ENCODE assay signal across 1 fruit fly cellular context in the genomic region with DNA sequence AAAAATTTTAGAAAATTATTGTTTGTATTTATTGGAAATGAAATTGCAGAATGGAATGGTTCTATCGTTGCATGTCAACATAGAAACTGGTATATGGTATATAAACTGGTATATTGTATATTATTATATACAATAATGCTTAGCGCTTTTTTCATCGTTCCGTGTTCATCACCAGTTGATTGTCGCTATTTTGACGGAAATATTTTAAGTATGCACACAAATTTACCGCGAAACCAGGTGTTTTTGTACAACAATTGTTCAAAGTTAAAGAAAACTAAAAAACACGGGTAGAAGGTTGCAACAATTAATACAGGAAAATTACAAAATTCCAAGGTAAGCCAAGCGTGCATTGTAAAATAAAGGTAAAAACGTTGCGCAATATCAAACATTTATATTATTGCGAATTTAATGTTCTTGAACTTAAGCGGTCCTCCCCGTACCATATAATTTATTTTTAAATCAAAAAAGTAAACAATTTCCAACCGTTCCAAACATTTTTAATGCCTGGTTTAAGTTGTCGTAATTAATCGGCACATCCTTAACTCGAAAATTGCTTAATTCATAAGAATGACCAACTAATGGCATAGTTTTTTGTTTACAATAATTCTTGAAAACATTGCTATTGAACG.
TF ChIP-seq lines count a peak whose summit lies in the region.

A gene (plus strand): TSS at position 153 of the 629 bp plus-strand sequence.

TF ChIP-seq in whole organism, embryonic, 481 proteins besides CTCF, POLR2A, EP300 and RAD21 (continued from another document):
- TF ChIP-seq CoRest (tag; optimal IDR thresholded peaks at IDR 0.05; lab: Kevin White, UChicago), result peak; percentile 24
- TF ChIP-seq CG3726 (GFP tag; IDR thresholded peaks at IDR 0.05; lab: Robert Waterston, UW), result no peak
- peak; percentile 50 for TF ChIP-seq pzg (GFP tag; optimal IDR thresholded peaks at IDR 0.05; lab: Kevin White, UChicago)
- TF ChIP-seq CG11723 (GFP tag; optimal IDR thresholded peaks at IDR 0.05; lab: Kevin White, UChicago), result peak; percentile 92
- TF ChIP-seq Lhr (GFP tag; optimal IDR thresholded peaks at IDR 0.05; lab: Kevin White, UChicago), result peak; percentile 64
- peak; percentile 11 for TF ChIP-seq gfzf (GFP tag; optimal IDR thresholded peaks at IDR 0.05; lab: Kevin White, UChicago)
- TF ChIP-seq CG15269 (tag; optimal IDR thresholded peaks at IDR 0.05; lab: Kevin White, UChicago), result no peak
- TF ChIP-seq D19A (tag; optimal IDR thresholded peaks at IDR 0.05; lab: Kevin White, UChicago), result peak; percentile 27
- peak; percentile 11 for TF ChIP-seq Ets97D (GFP tag; optimal IDR thresholded peaks at IDR 0.05; lab: Kevin White, UChicago)
- TF ChIP-seq CG10366 (GFP tag; IDR thresholded peaks at IDR 0.05; lab: Robert Waterston, UW), result no peak
- peak; percentile 63 for TF ChIP-seq nmo (GFP tag; optimal IDR thresholded peaks at IDR 0.05; lab: Kevin White, UChicago)
- peak; percentile 78 for TF ChIP-seq CG7357 (GFP tag; IDR thresholded peaks at IDR 0.05; lab: Robert Waterston, UW)
- no peak for TF ChIP-seq da (GFP tag; optimal IDR thresholded peaks at IDR 0.05; lab: Kevin White, UChicago)
- peak; percentile 7 for TF ChIP-seq CG14710 (tag; optimal IDR thresholded peaks at IDR 0.05; lab: Kevin White, UChicago)
- TF ChIP-seq CG14667 (GFP tag; IDR thresholded peaks at IDR 0.05; lab: Robert Waterston, UW), result peak; percentile 46; the same call in 1 of the 2 replicates
- TF ChIP-seq MBD-R2 (GFP tag; IDR thresholded peaks at IDR 0.05; lab: Robert Waterston, UW), result peak; percentile 47
- TF ChIP-seq CG8359 (GFP tag; optimal IDR thresholded peaks at IDR 0.05; lab: Kevin White, UChicago; ENCODE audit: borderline replicate concordance), result no peak
- TF ChIP-seq BEAF-32 (GFP tag; optimal IDR thresholded peaks at IDR 0.05; lab: Kevin White, UChicago), result peak; percentile 16
- peak; percentile 97 for TF ChIP-seq CG17802 (tag; optimal IDR thresholded peaks at IDR 0.05; lab: Kevin White, UChicago)
- TF ChIP-seq MESR4 (GFP tag; optimal IDR thresholded peaks at IDR 0.05; lab: Kevin White, UChicago), result peak; percentile 21
- peak; percentile 79 for TF ChIP-seq Abd-B (GFP tag; optimal IDR thresholded peaks at IDR 0.05; lab: Kevin White, UChicago)
- TF ChIP-seq CG10654 (GFP tag; optimal IDR thresholded peaks at IDR 0.05; lab: Kevin White, UChicago), result no peak
- TF ChIP-seq sisA (GFP tag; IDR thresholded peaks at IDR 0.05; lab: Robert Waterston, UW), result no peak
- TF ChIP-seq CG8290 (GFP tag; optimal IDR thresholded peaks at IDR 0.05; lab: Kevin White, UChicago), result peak; percentile 49
- peak in 1 of 2 experiments; percentile 38 for TF ChIP-seq CG8290 (tag; optimal IDR thresholded peaks at IDR 0.05; lab: Kevin White, UChicago)
- TF ChIP-seq zen (tag; optimal IDR thresholded peaks at IDR 0.05; lab: Kevin White, UChicago), result peak; percentile 29
- TF ChIP-seq CG4617 (GFP tag; optimal IDR thresholded peaks at IDR 0.05; lab: Kevin White, UChicago; ENCODE audit: borderline replicate concordance), result peak; percentile 80
- no peak for TF ChIP-seq Dref (GFP tag; IDR thresholded peaks at IDR 0.05; lab: Robert Waterston, UW)
- TF ChIP-seq crp (GFP tag; optimal IDR thresholded peaks at IDR 0.05; lab: Kevin White, UChicago), result peak in 1 of 2 experiments; percentile 37
- peak; percentile 37 for TF ChIP-seq phol (tag; optimal IDR thresholded peaks at IDR 0.05; lab: Kevin White, UChicago)
- peak; percentile 31; the same call in 1 of the 2 replicates for TF ChIP-seq amos (GFP tag; IDR thresholded peaks at IDR 0.05; lab: Robert Waterston, UW; ENCODE audit: partially characterized antibody)
